Fruit fly (Drosophila melanogaster): Measurements from ENCODE around the gene RpS27.

Gene RpS27

DNA sequence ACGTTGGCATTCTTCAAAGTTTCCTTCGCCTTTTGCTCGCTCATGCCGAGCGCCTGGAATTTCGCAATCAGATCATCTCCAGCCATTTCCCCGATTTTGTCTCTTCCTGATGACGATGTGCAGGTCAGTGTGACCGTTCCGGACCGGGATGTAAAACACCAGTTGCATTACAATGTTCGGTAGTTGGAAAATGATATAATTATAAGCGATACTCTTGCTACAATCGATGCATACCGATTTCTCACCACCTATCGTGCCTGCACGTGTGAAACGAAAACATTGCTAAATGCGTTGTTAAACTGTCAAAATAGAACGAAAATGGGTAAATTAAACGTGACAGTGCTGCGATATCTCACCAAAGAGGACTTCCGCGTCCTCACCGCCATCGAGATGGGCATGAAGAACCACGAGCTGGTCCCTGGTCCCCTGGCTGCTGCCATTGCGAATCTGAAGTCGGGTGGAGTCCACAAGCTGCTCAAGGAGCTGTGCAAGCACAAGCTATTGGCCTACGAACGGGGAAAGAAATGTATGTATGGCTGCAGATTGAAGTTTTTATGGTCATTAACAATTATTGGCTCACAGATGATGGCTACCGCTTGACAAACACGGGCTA, 18.4 kb upstream of the RpS27 start, which contains the start of the genes GlnRS and RIOK2 (continued):
- no peak for TF ChIP-seq Ada2b (GFP tag; IDR thresholded peaks at IDR 0.05)
- no peak for TF ChIP-seq CG15696 (tag; optimal IDR thresholded peaks at IDR 0.05)
- TF ChIP-seq Bgb (GFP tag; IDR thresholded peaks at IDR 0.05; ENCODE audit: partially characterized antibody): peak; percentile 98
- TF ChIP-seq Xrp1 (GFP tag; IDR thresholded peaks at IDR 0.05): 0 out of 2 replicates have a peak, but pooled peaks have one; percentile 15
- TF ChIP-seq hbn (GFP tag; IDR thresholded peaks at IDR 0.05; ENCODE audit: partially characterized antibody): peak; percentile 97

dm6 chr3R:25262322-25262761, 15.0 kb upstream of the RpS27 start, which contains the start of the genes Kdsr and CG11858:
Gene Kdsr (minus strand): TSS chr3R:25262498.
Gene CG11858 (plus strand): TSS chr3R:25262741.
- TF ChIP-seq Mes4 (GFP tag; optimal IDR thresholded peaks at IDR 0.05) (no peak), pfk (GFP tag; optimal IDR thresholded peaks at IDR 0.05) (no peak), CG30431 (GFP tag; optimal IDR thresholded peaks at IDR 0.05) (no peak), CG10979 (tag; optimal IDR thresholded peaks at IDR 0.05) (peak; percentile 53), grau (tag; optimal IDR thresholded peaks at IDR 0.05) (peak; percentile 73), zf30C (GFP tag; optimal IDR thresholded peaks at IDR 0.05) (no peak), CG7839 (tag; optimal IDR thresholded peaks at IDR 0.05) (peak; percentile 64), nom (GFP tag; optimal IDR thresholded peaks at IDR 0.05) (no peak), BtbVII (GFP tag; optimal IDR thresholded peaks at IDR 0.05) (no peak), nmo (GFP tag; optimal IDR thresholded peaks at IDR 0.05) (peak; percentile 75), CG8359 (GFP tag; optimal IDR thresholded peaks at IDR 0.05; ENCODE audit: borderline replicate concordance) (peak; percentile 16), Six4 (GFP tag; optimal IDR thresholded peaks at IDR 0.05) (no peak), CG4404 (GFP tag; IDR thresholded peaks at IDR 0.05) (peak; percentile 47; the same call in 1 of the 2 replicates), ab (GFP tag; optimal IDR thresholded peaks at IDR 0.05) (no peak), odd (GFP tag; optimal IDR thresholded peaks at IDR 0.05) (no peak), zfh2 (GFP tag; optimal IDR thresholded peaks at IDR 0.05) (peak; percentile 71), CG18619 (GFP tag; optimal IDR thresholded peaks at IDR 0.05) (peak; percentile 25), CG1832 (GFP tag; optimal IDR thresholded peaks at IDR 0.05) (no peak), CG15269 (tag; optimal IDR thresholded peaks at IDR 0.05) (no peak), CG10321 (GFP tag; IDR thresholded peaks at IDR 0.05) (no peak), insv (GFP tag; optimal IDR thresholded peaks at IDR 0.05) (peak in 1 of 2 experiments; percentile 81), zfh1 (GFP tag; IDR thresholded peaks at IDR 0.05) (peak; percentile 77), Adf1 (GFP tag; IDR thresholded peaks at IDR 0.05) (peak; percentile 54), Blimp-1 (GFP tag; optimal IDR thresholded peaks at IDR 0.05) (no peak), salm (tag; optimal IDR thresholded peaks at IDR 0.05) (no peak), CG11398 (GFP tag; optimal IDR thresholded peaks at IDR 0.05) (no peak), unpg (GFP tag; optimal IDR thresholded peaks at IDR 0.05) (peak; percentile 72), CG33557 (GFP tag; optimal IDR thresholded peaks at IDR 0.05) (peak; percentile 26), Mad (GFP tag; optimal IDR thresholded peaks at IDR 0.05) (peak; percentile 61), CG6813 (GFP tag; optimal IDR thresholded peaks at IDR 0.05) (no peak), kni (GFP tag; optimal IDR thresholded peaks at IDR 0.05) (peak; percentile 6), CG10462 (GFP tag; optimal IDR thresholded peaks at IDR 0.05) (peak; percentile 19), sima (GFP tag; optimal IDR thresholded peaks at IDR 0.05) (no peak), CG12942 (GFP tag; optimal IDR thresholded peaks at IDR 0.05) (peak; percentile 49), Ravus (GFP tag; IDR thresholded peaks at IDR 0.05) (peak; percentile 11; the same call in 1 of the 2 replicates), CG2678 (tag; optimal IDR thresholded peaks at IDR 0.05) (no peak), Mrtf (GFP tag; IDR thresholded peaks at IDR 0.05) (no peak), sens (GFP tag) (peak; percentile 91), CG34422 (GFP tag; IDR thresholded peaks at IDR 0.05) (peak; percentile 70; the same call in 2 of the 3 replicates), zen (tag; optimal IDR thresholded peaks at IDR 0.05) (peak; percentile 51), CG6175 (GFP tag; IDR thresholded peaks at IDR 0.05) (no peak), CG10267 (tag; optimal IDR thresholded peaks at IDR 0.05) (peak; percentile 63), emc (GFP tag; optimal IDR thresholded peaks at IDR 0.05) (no peak)

All from whole organism, embryonic.